Fruit fly (Drosophila melanogaster): Measurements from ENCODE around the gene Sytbeta.

Gene Sytbeta

dm6 chr3L:15064877-15065276 lies at the start of gene Sytbeta:
Sytbeta (minus strand) TSS chr3L:15064977.
- TF ChIP-seq vri (GFP tag; optimal IDR thresholded peaks at IDR 0.05) (no peak), eg (GFP tag; IDR thresholded peaks at IDR 0.05) (no peak)

dm6 chr3L:15113257-15113656 lies 48.5 kb upstream of the Sytbeta start, which contains the start of gene CG13458:
CG13458 (plus strand) TSS chr3L:15113557.
- TF ChIP-seq eg (GFP tag; IDR thresholded peaks at IDR 0.05): no peak
- TF ChIP-seq CG16779 (tag; optimal IDR thresholded peaks at IDR 0.05): no peak
- no peak for TF ChIP-seq CG11902 (GFP tag; optimal IDR thresholded peaks at IDR 0.05)
- TF ChIP-seq CG15336 (GFP tag; IDR thresholded peaks at IDR 0.05): 0 out of 2 replicates have a peak, but pooled peaks have one; percentile 7
- peak; percentile 68 for TF ChIP-seq Eip78C (GFP tag)
- TF ChIP-seq CG8119 (GFP tag; IDR thresholded peaks at IDR 0.05): no peak
- TF ChIP-seq fkh (GFP tag; optimal IDR thresholded peaks at IDR 0.05): no peak
- no peak for TF ChIP-seq Lpt (GFP tag; optimal IDR thresholded peaks at IDR 0.05)
- TF ChIP-seq Sox15 (GFP tag; optimal IDR thresholded peaks at IDR 0.05): no peak
- no peak for TF ChIP-seq achi (GFP tag; optimal IDR thresholded peaks at IDR 0.05)
- no peak for TF ChIP-seq Hr4 (GFP tag; optimal IDR thresholded peaks at IDR 0.05)

- TF ChIP-seq achi (GFP tag; optimal IDR thresholded peaks at IDR 0.05) (peak; percentile 60), Sox14 (GFP tag; optimal IDR thresholded peaks at IDR 0.05) (peak; percentile 8), CG11762 (GFP tag; optimal IDR thresholded peaks at IDR 0.05; ENCODE audit: insufficient read depth) (no peak), CG32006 (GFP tag; optimal IDR thresholded peaks at IDR 0.05) (no peak), cyc (GFP tag; optimal IDR thresholded peaks at IDR 0.05) (no peak), esn (GFP tag; optimal IDR thresholded peaks at IDR 0.05) (peak; percentile 39), Lpt (GFP tag; optimal IDR thresholded peaks at IDR 0.05) (peak; percentile 12), CG15336 (GFP tag; IDR thresholded peaks at IDR 0.05) (peak; percentile 17; the same call in 1 of the 2 replicates), svp (GFP tag) (no peak), Smox (GFP tag; optimal IDR thresholded peaks at IDR 0.05) (no peak), Hr4 (GFP tag; optimal IDR thresholded peaks at IDR 0.05) (no peak), CG6792 (GFP tag; optimal IDR thresholded peaks at IDR 0.05) (peak; percentile 21), CG7368 (GFP tag; optimal IDR thresholded peaks at IDR 0.05) (no peak), lz (GFP tag; optimal IDR thresholded peaks at IDR 0.05) (peak; percentile 26), CG1621 (tag; optimal IDR thresholded peaks at IDR 0.05) (no peak), acj6 (GFP tag; optimal IDR thresholded peaks at IDR 0.05) (peak; percentile 50), Eip78C (GFP tag) (peak; percentile 82), CG10669 (GFP tag; optimal IDR thresholded peaks at IDR 0.05) (no peak), CG6808 (GFP tag; optimal IDR thresholded peaks at IDR 0.05) (no peak), fd85E (GFP tag; optimal IDR thresholded peaks at IDR 0.05) (no peak), CG4318 (GFP tag; optimal IDR thresholded peaks at IDR 0.05) (peak; percentile 39), CG8632 (GFP tag; optimal IDR thresholded peaks at IDR 0.05) (peak; percentile 22), Ets96B (tag; optimal IDR thresholded peaks at IDR 0.05) (peak; percentile 39), CG6163 (GFP tag; IDR thresholded peaks at IDR 0.05) (peak; percentile 17; the same call in 2 of the 3 replicates), net (GFP tag; optimal IDR thresholded peaks at IDR 0.05) (no peak), vri (GFP tag; optimal IDR thresholded peaks at IDR 0.05) (no peak), fd59A (GFP tag; optimal IDR thresholded peaks at IDR 0.05) (no peak), CG34406 (GFP tag; optimal IDR thresholded peaks at IDR 0.05) (no peak), CG8119 (GFP tag; IDR thresholded peaks at IDR 0.05) (peak; percentile 66; the same call in 2 of the 3 replicates), Sox102F (GFP tag; optimal IDR thresholded peaks at IDR 0.05) (no peak), Eip93F (GFP tag; optimal IDR thresholded peaks at IDR 0.05) (no peak), Met (GFP tag; optimal IDR thresholded peaks at IDR 0.05) (peak; percentile 5), Gug (GFP tag; IDR thresholded peaks at IDR 0.05) (peak; percentile 21; the same call in 1 of the 2 replicates), fkh (GFP tag; optimal IDR thresholded peaks at IDR 0.05) (no peak), topi (GFP tag; optimal IDR thresholded peaks at IDR 0.05) (no peak), CG10631 (GFP tag; optimal IDR thresholded peaks at IDR 0.05) (no peak), CG31627 (GFP tag; optimal IDR thresholded peaks at IDR 0.05) (no peak), Ets21C (GFP tag; optimal IDR thresholded peaks at IDR 0.05) (no peak), dsx (GFP tag; optimal IDR thresholded peaks at IDR 0.05; ENCODE audit: poor library complexity, severe bottlenecking) (peak; percentile 5), CG3032 (tag; optimal IDR thresholded peaks at IDR 0.05) (peak; percentile 53), eg (GFP tag; IDR thresholded peaks at IDR 0.05) (no peak)
These were observed 44.2 kb upstream of the Sytbeta start for dm6 chr3L:15108948-15109347.
